Fruit fly (Drosophila melanogaster): ENCODE measurements around the gene Arts.
A peak's percentile ranks its signal among the peaks of the same experiment; 100 is the strongest.

Arts gene

dm6 chr3L:16615132-16615709 lies 12.6 kb downstream of the Arts start, which contains the start of gene Mo25 (continued):
- no peak for TF ChIP-seq HHEX (GFP tag; optimal IDR thresholded peaks at IDR 0.05)
- TF ChIP-seq CG2678 (tag; optimal IDR thresholded peaks at IDR 0.05): no peak
- peak; percentile 56 for TF ChIP-seq CG10147 (GFP tag; optimal IDR thresholded peaks at IDR 0.05)
- no peak for TF ChIP-seq CG12104 (GFP tag; optimal IDR thresholded peaks at IDR 0.05)
- no peak for TF ChIP-seq Rx (GFP tag; IDR thresholded peaks at IDR 0.05)
- TF ChIP-seq CG3065 (GFP tag; optimal IDR thresholded peaks at IDR 0.05): no peak
- no peak for TF ChIP-seq CG8281 (tag; optimal IDR thresholded peaks at IDR 0.05)
- TF ChIP-seq Stat92E (GFP tag; optimal IDR thresholded peaks at IDR 0.05): no peak
- TF ChIP-seq toy (GFP tag; IDR thresholded peaks at IDR 0.05): no peak
- no peak for TF ChIP-seq chif (GFP tag; optimal IDR thresholded peaks at IDR 0.05)
- no peak for TF ChIP-seq sisA (GFP tag; IDR thresholded peaks at IDR 0.05)
- peak; percentile 26; the same call in 1 of the 2 replicates for TF ChIP-seq CG6272 (GFP tag; IDR thresholded peaks at IDR 0.05)
- TF ChIP-seq CG17802 (tag; optimal IDR thresholded peaks at IDR 0.05): no peak
- no peak for TF ChIP-seq CG31388 (GFP tag; optimal IDR thresholded peaks at IDR 0.05)
- no peak for TF ChIP-seq CG2875 (GFP tag; optimal IDR thresholded peaks at IDR 0.05)
- TF ChIP-seq Lim3 (GFP tag; IDR thresholded peaks at IDR 0.05): no peak
- TF ChIP-seq nmo (GFP tag; optimal IDR thresholded peaks at IDR 0.05): peak; percentile 40
- peak; percentile 18 for TF ChIP-seq CG34376 (GFP tag; optimal IDR thresholded peaks at IDR 0.05)
- no peak for TF ChIP-seq D19B (GFP tag; optimal IDR thresholded peaks at IDR 0.05)
- TF ChIP-seq CG32767 (GFP tag; IDR thresholded peaks at IDR 0.05): no peak
- peak; percentile 46 for TF ChIP-seq Myb (GFP tag; optimal IDR thresholded peaks at IDR 0.05)
- no peak for TF ChIP-seq CG12744 (GFP tag; optimal IDR thresholded peaks at IDR 0.05)
- TF ChIP-seq CG17186 (GFP tag; optimal IDR thresholded peaks at IDR 0.05): no peak
- TF ChIP-seq CoRest (tag; optimal IDR thresholded peaks at IDR 0.05): peak; percentile 36
- peak; percentile 83 for TF ChIP-seq CG34224 (GFP tag; IDR thresholded peaks at IDR 0.05; ENCODE audit: partially characterized antibody)
- TF ChIP-seq Poxn (GFP tag; IDR thresholded peaks at IDR 0.05): no peak
- no peak for TF ChIP-seq CG11695 (GFP tag; IDR thresholded peaks at IDR 0.05)
- TF ChIP-seq btn (GFP tag; optimal IDR thresholded peaks at IDR 0.05): no peak
- peak; percentile 11 for TF ChIP-seq CG8388 (GFP tag; optimal IDR thresholded peaks at IDR 0.05)
- no peak for TF ChIP-seq D (optimal IDR thresholded peaks at IDR 0.05)
- no peak for TF ChIP-seq D (GFP tag; optimal IDR thresholded peaks at IDR 0.05)
- TF ChIP-seq Dip2 (GFP tag; IDR thresholded peaks at IDR 0.05): no peak
- peak; percentile 74; the same call in 2 of the 3 replicates for TF ChIP-seq Dbx (GFP tag; IDR thresholded peaks at IDR 0.05)
- TF ChIP-seq cad (GFP tag; optimal IDR thresholded peaks at IDR 0.05): no peak
- TF ChIP-seq tll (GFP tag; optimal IDR thresholded peaks at IDR 0.05): no peak
- TF ChIP-seq zf30C (GFP tag; optimal IDR thresholded peaks at IDR 0.05): no peak
- peak; percentile 60 for TF ChIP-seq CG15601 (tag; optimal IDR thresholded peaks at IDR 0.05)
- TF ChIP-seq pho (GFP tag; optimal IDR thresholded peaks at IDR 0.05): no peak
- TF ChIP-seq CrebB (tag; optimal IDR thresholded peaks at IDR 0.05): no peak
- no peak for TF ChIP-seq Ravus (GFP tag; IDR thresholded peaks at IDR 0.05)
- no peak for TF ChIP-seq zfh1 (GFP tag; IDR thresholded peaks at IDR 0.05)
- peak; percentile 66; the same call in 2 of the 3 replicates for TF ChIP-seq HLH4C (GFP tag; IDR thresholded peaks at IDR 0.05; ENCODE audit: partially characterized antibody)

All from whole organism, embryonic.